Worm (Caenorhabditis elegans) whole organism, young adult: ENCODE data around the gene vps-16.

Source experiments
- B0019.2 ChIP-seq: fragments of 200-800 bp; sonication (Bioruptor generic); conservative IDR thresholded peaks from 2 replicates; pipeline ENCODE4 v1.3.6; 2022; ENCODE audit warnings: missing genetic modification reagents, missing genetic modification characterization, missing compliant biosample characterization
- C06A6.2 ChIP-seq: fragments of 200-800 bp; sonication (Bioruptor generic); conservative IDR thresholded peaks from 2 replicates; pipeline ENCODE4 v1.3.6; 2022; ENCODE audit warnings: missing genetic modification characterization, missing compliant biosample characterization
- K12H6.12 ChIP-seq: fragments of 200-800 bp; sonication (Bioruptor generic); optimal IDR thresholded peaks from 2 replicates; lab custom pipeline; 2018; ENCODE audit warnings: mild to moderate bottlenecking, missing genetic modification characterization, missing compliant biosample characterization
- Y56A3A.18 ChIP-seq: fragments of 200-800 bp; sonication (Bioruptor generic); IDR thresholded peaks from 2 replicates; pipeline ENCODE4 v1.3.6; 2022; ENCODE audit warnings: missing genetic modification reagents, missing genetic modification characterization, missing compliant biosample characterization
- Y67H2A.10 ChIP-seq: fragments of 200-800 bp; sonication (Bioruptor generic); conservative IDR thresholded peaks from 2 replicates; pipeline ENCODE4 v1.3.6; 2022; ENCODE audit warnings: missing genetic modification reagents, missing genetic modification characterization, missing compliant biosample characterization
- aptf-2 ChIP-seq: fragments of 200-800 bp; sonication (Bioruptor generic); conservative IDR thresholded peaks from 2 replicates; pipeline ENCODE4 v1.3.6; 2022; ENCODE audit warnings: missing genetic modification reagents, missing genetic modification characterization, missing compliant biosample characterization
- aptf-3 ChIP-seq: fragments of 200-800 bp; sonication (Bioruptor generic); IDR thresholded peaks from 2 replicates; pipeline ENCODE4 v1.3.6; 2022; ENCODE audit warnings: missing genetic modification characterization, missing compliant biosample characterization
- atf-7 ChIP-seq: sonication (generic microtip); optimal IDR thresholded peaks from 2 replicates; lab custom pipeline; 2017; ENCODE audit warnings: mild to moderate bottlenecking, missing genetic modification characterization, missing compliant biosample characterization
- athp-1 ChIP-seq: sonication (generic microtip); optimal IDR thresholded peaks from 2 replicates; lab custom pipeline; 2017; ENCODE audit warnings: mild to moderate bottlenecking, missing genetic modification characterization, missing compliant biosample characterization
- attf-5 ChIP-seq: fragments of 200-800 bp; sonication (Bioruptor generic); optimal IDR thresholded peaks from 2 replicates; lab custom pipeline; 2018; ENCODE audit warnings: mild to moderate bottlenecking, missing genetic modification characterization, missing compliant biosample characterization
- attf-6 ChIP-seq: fragments of 200-800 bp; sonication (Bioruptor generic); IDR thresholded peaks from 2 replicates; pipeline ENCODE4 v1.3.6; 2022; ENCODE audit warnings: missing genetic modification reagents, missing genetic modification characterization, missing compliant biosample characterization
- cebp-1 ChIP-seq, 2 experiments: fragments of 200-800 bp in 1 of 2; sonication (Bioruptor generic) in 1 of 2; sonication (generic microtip) in 1 of 2; IDR thresholded peaks in 1 of 2; optimal IDR thresholded peaks in 1 of 2; 2 replicates each; pipeline versions ENCODE4 v1.3.6 to Lab custom; 2017 to 2022; ENCODE audit warnings: missing compliant biosample characterization in 2 of 2, missing genetic modification characterization in 2 of 2, mild to moderate bottlenecking in 1 of 2, missing genetic modification reagents in 1 of 2, moderate library complexity in 1 of 2
- cebp-2 ChIP-seq: fragments of 200-800 bp; sonication (Bioruptor generic); IDR thresholded peaks from 2 replicates; pipeline ENCODE4 v1.3.6; 2022; ENCODE audit warnings: missing genetic modification characterization, missing compliant biosample characterization
- ceh-27 ChIP-seq: fragments of 200-800 bp; sonication (Bioruptor generic); optimal IDR thresholded peaks from 2 replicates; lab custom pipeline; 2018; ENCODE audit warnings: mild to moderate bottlenecking, missing genetic modification characterization, moderate library complexity, missing compliant biosample characterization
- ceh-79 ChIP-seq: sonication (generic microtip); optimal IDR thresholded peaks from 2 replicates; lab custom pipeline; 2017; ENCODE audit warnings: mild to moderate bottlenecking, missing genetic modification characterization, missing compliant biosample characterization
- dox-1 ChIP-seq: fragments of 200-800 bp; sonication (Bioruptor generic); IDR thresholded peaks from 2 replicates; pipeline ENCODE4 v1.3.6; 2022; ENCODE audit warnings: missing genetic modification reagents, missing genetic modification characterization, missing compliant biosample characterization
- dpl-1 ChIP-seq: fragments of 150-350 bp; optimal IDR thresholded peaks from 2 replicates; lab custom pipeline; 2014; ENCODE audit warnings: missing biosample characterization, missing genetic modification reagents, missing genetic modification characterization
- efl-1 ChIP-seq: fragments of 150-350 bp; optimal IDR thresholded peaks from 2 replicates; lab custom pipeline; 2014; ENCODE audit warnings: missing biosample characterization, missing genetic modification reagents, missing genetic modification characterization
- egl-44 ChIP-seq: fragments of 200-800 bp; sonication (Bioruptor generic); IDR thresholded peaks from 2 replicates; pipeline ENCODE4 v1.3.6; 2022; ENCODE audit warnings: missing genetic modification reagents, missing genetic modification characterization, missing compliant biosample characterization
- ets-4 ChIP-seq: fragments of 200-800 bp; sonication (Bioruptor generic); optimal IDR thresholded peaks from 2 replicates; lab custom pipeline; 2018; ENCODE audit warnings: mild to moderate bottlenecking, missing genetic modification characterization, missing compliant biosample characterization
- hlh-12 ChIP-seq: sonication (generic microtip); optimal IDR thresholded peaks from 2 replicates; lab custom pipeline; 2016; ENCODE audit warnings: missing genetic modification characterization, missing compliant biosample characterization
- hlh-26 ChIP-seq: fragments of 200-800 bp; sonication (Bioruptor generic); conservative IDR thresholded peaks from 2 replicates; pipeline ENCODE4 v1.3.6; 2022; ENCODE audit warnings: missing genetic modification reagents, missing genetic modification characterization, missing compliant biosample characterization
- hmg-1.2 ChIP-seq: fragments of 200-800 bp; sonication (Bioruptor generic); IDR thresholded peaks from 2 replicates; pipeline ENCODE4 v1.3.6; 2022; ENCODE audit warnings: missing genetic modification reagents, missing genetic modification characterization, missing compliant biosample characterization
- hmg-20 ChIP-seq: fragments of 200-800 bp; sonication (Bioruptor generic); IDR thresholded peaks from 2 replicates; pipeline ENCODE4 v1.3.6; 2022; ENCODE audit warnings: missing genetic modification reagents, missing genetic modification characterization, missing compliant biosample characterization
- lag-1 ChIP-seq: fragments of 200-800 bp; sonication (Bioruptor generic); IDR thresholded peaks from 2 replicates; pipeline ENCODE4 v1.3.6; 2022; ENCODE audit warnings: missing genetic modification reagents, missing genetic modification characterization, missing compliant biosample characterization
- let-526 ChIP-seq: fragments of 200-800 bp; sonication (Bioruptor generic); IDR thresholded peaks from 2 replicates; pipeline ENCODE4 v1.3.6; 2022; ENCODE audit warnings: missing genetic modification reagents, missing genetic modification characterization, missing compliant biosample characterization
- lin-26 ChIP-seq: fragments of 200-800 bp; sonication (Bioruptor generic); IDR thresholded peaks from 2 replicates; pipeline ENCODE4 v1.3.6; 2022; ENCODE audit warnings: missing genetic modification reagents, missing genetic modification characterization, missing compliant biosample characterization
- lin-40 ChIP-seq: sonication (generic microtip); optimal IDR thresholded peaks from 2 replicates; lab custom pipeline; 2016; ENCODE audit warnings: missing genetic modification characterization, mild to moderate bottlenecking, missing compliant biosample characterization, missing genotype, missing genetic modification reagents
- lin-54 ChIP-seq: fragments of 200-800 bp; sonication (Bioruptor generic); optimal IDR thresholded peaks from 2 replicates; lab custom pipeline; 2018; ENCODE audit warnings: mild to moderate bottlenecking, missing genetic modification characterization, missing compliant biosample characterization
- lsl-1 ChIP-seq: fragments of 200-800 bp; sonication (Bioruptor generic); optimal IDR thresholded peaks from 2 replicates; lab custom pipeline; 2018; ENCODE audit warnings: mild to moderate bottlenecking, missing genetic modification characterization, moderate library complexity, missing compliant biosample characterization
- madf-10 ChIP-seq: sonication (generic microtip); optimal IDR thresholded peaks from 2 replicates; lab custom pipeline; 2016; ENCODE audit warnings: mild to moderate bottlenecking, missing genetic modification characterization, missing compliant biosample characterization
- madf-6 ChIP-seq: fragments of 200-800 bp; sonication (Bioruptor generic); IDR thresholded peaks from 2 replicates; pipeline ENCODE4 v1.3.6; 2022; ENCODE audit warnings: missing genetic modification reagents, missing genetic modification characterization, missing compliant biosample characterization
- mes-4 ChIP-seq: sonication (generic microtip); optimal IDR thresholded peaks from 2 replicates; lab custom pipeline; 2016; ENCODE audit warnings: missing genotype, missing genetic modification characterization, missing compliant biosample characterization
- nfya-2 ChIP-seq: fragments of 200-800 bp; sonication (Bioruptor generic); IDR thresholded peaks from 2 replicates; pipeline ENCODE4 v1.3.6; 2022; ENCODE audit warnings: missing genetic modification reagents, missing genetic modification characterization, missing compliant biosample characterization
- nfyb-1 ChIP-seq: fragments of 200-800 bp; sonication (Bioruptor generic); IDR thresholded peaks from 2 replicates; pipeline ENCODE4 v1.3.6; 2022; ENCODE audit warnings: missing genetic modification reagents, missing genetic modification characterization, missing compliant biosample characterization
- nhr-27 ChIP-seq: fragments of 200-800 bp; sonication (Bioruptor generic); optimal IDR thresholded peaks from 2 replicates; lab custom pipeline; 2018; ENCODE audit warnings: mild to moderate bottlenecking, missing genetic modification characterization, moderate library complexity, missing compliant biosample characterization
- nhr-80 ChIP-seq: sonication (generic microtip); optimal IDR thresholded peaks from 2 replicates; lab custom pipeline; 2016; ENCODE audit warnings: missing genetic modification characterization, missing compliant biosample characterization
- repo-1 ChIP-seq: sonication (generic microtip); optimal IDR thresholded peaks from 2 replicates; lab custom pipeline; 2017; ENCODE audit warnings: mild to moderate bottlenecking, missing genetic modification characterization, missing compliant biosample characterization
- sea-2 ChIP-seq: fragments of 200-800 bp; sonication (Bioruptor generic); IDR thresholded peaks from 2 replicates; pipeline ENCODE4 v1.3.6; 2022; ENCODE audit warnings: missing genetic modification characterization, missing compliant biosample characterization
- snpc-1.1 ChIP-seq: sonication (generic microtip); optimal IDR thresholded peaks from 2 replicates; lab custom pipeline; 2017; ENCODE audit warnings: missing genetic modification characterization, mild to moderate bottlenecking, missing compliant biosample characterization, antibody characterized with exemption, moderate library complexity, missing genotype, missing genetic modification reagents; ENCODE audit not compliant: insufficient read depth
- snpc-1.3 ChIP-seq: sonication (generic microtip); optimal IDR thresholded peaks from 2 replicates; lab custom pipeline; 2017; ENCODE audit warnings: missing genetic modification characterization, mild to moderate bottlenecking, missing compliant biosample characterization, antibody characterized with exemption, moderate library complexity, missing genotype, missing genetic modification reagents; ENCODE audit not compliant: insufficient read depth
- snpc-3.4 ChIP-seq: sonication (generic microtip); optimal IDR thresholded peaks from 2 replicates; lab custom pipeline; 2017; ENCODE audit warnings: missing genetic modification characterization, mild to moderate bottlenecking, missing compliant biosample characterization, antibody characterized with exemption, moderate library complexity, missing genotype, missing genetic modification reagents
- snpc-4 ChIP-seq, 5 experiments: fragments of 150-350 bp in 1 of 5; sonication (generic microtip) in 4 of 5; optimal IDR thresholded peaks; 2 replicates each; lab custom pipeline; 2014 to 2018; ENCODE audit warnings: missing genetic modification characterization in 5 of 5, missing biosample characterization in 3 of 5, antibody characterized with exemption in 2 of 5, mild to moderate bottlenecking in 2 of 5, missing compliant biosample characterization in 2 of 5, missing genotype in 2 of 5, moderate library complexity in 2 of 5, missing genetic modification reagents in 1 of 5
- somi-1 ChIP-seq: fragments of 200-800 bp; sonication (Bioruptor generic); optimal IDR thresholded peaks from 2 replicates; lab custom pipeline; 2018; ENCODE audit warnings: mild to moderate bottlenecking, missing genetic modification characterization, missing compliant biosample characterization
- tbx-9 ChIP-seq: sonication (generic microtip); optimal IDR thresholded peaks from 2 replicates; lab custom pipeline; 2016; ENCODE audit warnings: borderline replicate concordance, missing genetic modification characterization, inconsistent platforms, missing compliant biosample characterization
- ztf-6 ChIP-seq: fragments of 200-800 bp; sonication (Bioruptor generic); IDR thresholded peaks from 2 replicates; pipeline ENCODE4 v1.3.6; 2022; ENCODE audit warnings: missing genetic modification reagents, missing genetic modification characterization, missing compliant biosample characterization

vps-16 gene

DNA sequence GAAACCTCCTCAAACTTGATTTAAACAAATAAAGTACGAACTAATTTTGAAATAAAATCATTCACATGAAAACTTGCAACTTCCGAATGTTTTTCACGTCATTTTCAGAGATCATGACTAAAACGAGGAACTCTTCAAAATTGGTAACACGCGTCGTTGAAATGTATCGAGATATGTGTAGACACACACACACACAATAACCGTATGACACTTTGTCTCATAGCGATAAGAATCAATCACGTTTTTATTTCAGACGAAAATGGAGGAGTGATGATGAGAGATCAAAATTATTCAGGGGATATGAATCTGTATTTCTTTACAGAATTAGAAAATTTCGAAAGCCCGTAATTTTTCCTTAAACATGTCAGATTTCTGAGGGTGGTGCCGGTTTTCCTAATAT is 10.3 kb upstream of the vps-16 start:
- no peak for TF ChIP-seq lag-1
- no peak for TF ChIP-seq cebp-1 (GFP tag; IDR thresholded peaks at IDR 0.05; lab: Robert Waterston, UW)
- peak; percentile 35 for TF ChIP-seq cebp-1 (tag; optimal IDR thresholded peaks at IDR 0.05; lab: Kevin White, UChicago)
- no peak for TF ChIP-seq egl-44 (GFP tag; lab: Robert Waterston, UW)
- no peak for TF ChIP-seq aptf-3 (GFP tag; lab: Robert Waterston, UW)
- peak; percentile 6 for TF ChIP-seq attf-5 (GFP tag; lab: Kevin White, UChicago)
- no peak for TF ChIP-seq athp-1 (tag; lab: Kevin White, UChicago)
- no peak for TF ChIP-seq C06A6.2
- TF ChIP-seq mes-4 (tag; lab: Kevin White, UChicago), result no peak
- no peak for TF ChIP-seq ets-4 (GFP tag; lab: Kevin White, UChicago)
- no peak for TF ChIP-seq tbx-9 (tag; lab: Kevin White, UChicago)
- no peak for TF ChIP-seq lsl-1
- TF ChIP-seq dox-1 (GFP tag; lab: Robert Waterston, UW), result no peak
- no peak for TF ChIP-seq hlh-12 (tag; lab: Kevin White, UChicago)
- no peak for TF ChIP-seq ztf-6 (GFP tag; lab: Robert Waterston, UW)
- TF ChIP-seq nfyb-1 (GFP tag; lab: Robert Waterston, UW), result no peak
- TF ChIP-seq ceh-79, result no peak
- no peak for TF ChIP-seq B0019.2 (GFP tag; lab: Robert Waterston, UW)
- peak; percentile 17 for TF ChIP-seq atf-7 (tag; lab: Kevin White, UChicago)
- no peak for TF ChIP-seq sea-2 (GFP tag; lab: Robert Waterston, UW)
- TF ChIP-seq snpc-1.3, result no peak
- no peak for TF ChIP-seq lin-40
- no peak for TF ChIP-seq ceh-27
- no peak for TF ChIP-seq hmg-1.2 (GFP tag; lab: Robert Waterston, UW)
- TF ChIP-seq snpc-1.1, result no peak
- TF ChIP-seq hlh-26 (GFP tag; lab: Robert Waterston, UW), result no peak
- TF ChIP-seq nfya-2 (GFP tag; lab: Robert Waterston, UW), result no peak
- TF ChIP-seq snpc-3.4 (tag; lab: Kevin White, UChicago), result no peak
- no peak for TF ChIP-seq K12H6.12 (tag; lab: Kevin White, UChicago)
- peak; percentile 20 for TF ChIP-seq nhr-80 (tag; lab: Kevin White, UChicago)
- TF ChIP-seq repo-1 (tag; lab: Kevin White, UChicago), result no peak
- TF ChIP-seq, all 124 proteins: peak for 4

DNA sequence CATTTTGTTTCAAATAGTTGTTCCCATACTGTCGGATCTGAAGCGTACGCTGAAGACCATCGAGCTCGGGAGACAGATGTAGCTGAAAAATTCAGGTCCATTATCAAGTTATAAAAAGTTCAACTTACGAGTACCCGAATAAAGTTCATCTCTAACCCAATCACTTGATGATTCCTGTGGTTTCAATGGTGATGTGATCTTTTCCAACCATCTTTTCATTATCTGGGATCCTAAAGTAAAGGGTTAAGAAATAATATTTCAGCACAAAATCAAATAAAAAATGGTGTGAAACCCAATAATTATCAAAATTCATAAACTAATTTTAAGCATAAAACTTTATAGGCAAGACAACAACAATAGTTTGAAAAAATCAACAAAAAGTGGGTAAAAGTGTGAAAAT is 5.8 kb upstream of the vps-16 start, which contains the start of gene C05D11.8:
Gene C05D11.8 (minus strand): TSS at position 101 of the 400 bp plus-strand sequence.
- TF ChIP-seq madf-10 (tag; lab: Kevin White, UChicago) (no peak), aptf-2 (no peak), dpl-1 (no peak), nhr-27 (no peak), aptf-3 (GFP tag; lab: Robert Waterston, UW) (no peak), Y67H2A.10 (GFP tag; lab: Robert Waterston, UW) (no peak)

DNA sequence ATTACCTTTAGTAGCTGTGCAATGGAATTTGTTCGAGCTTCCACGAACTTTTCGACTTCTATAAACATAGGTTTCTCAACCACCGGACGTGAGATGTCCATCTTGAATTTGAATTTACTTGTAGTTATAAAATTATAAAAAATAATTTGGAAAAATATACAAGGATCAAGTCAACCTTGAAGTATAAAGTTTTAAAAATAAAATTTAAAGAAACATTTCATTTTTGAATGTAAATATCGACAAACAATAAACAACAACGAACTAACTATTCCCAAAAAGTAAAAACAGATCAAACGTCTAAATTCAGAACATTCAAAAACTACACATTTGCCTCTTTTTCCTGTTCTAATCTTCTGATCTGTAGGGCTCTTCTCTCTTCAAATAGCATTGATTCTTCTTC is 2.2 kb upstream of the vps-16 start, which contains the start of gene popl-1:
Gene popl-1 (minus strand): TSS at position 101 of the 400 bp plus-strand sequence.
- TF ChIP-seq madf-6 (GFP tag; lab: Robert Waterston, UW), result no peak
- TF ChIP-seq hmg-20, result no peak
- TF ChIP-seq snpc-1.1, result no peak
- TF ChIP-seq cebp-2, result no peak
- no peak for TF ChIP-seq let-526 (GFP tag; lab: Robert Waterston, UW)
- no peak for TF ChIP-seq egl-44 (GFP tag; lab: Robert Waterston, UW)
- TF ChIP-seq somi-1, result no peak
- no peak for TF ChIP-seq ceh-27
- no peak for TF ChIP-seq lin-54
- TF ChIP-seq Y56A3A.18 (GFP tag; lab: Robert Waterston, UW), result no peak
- TF ChIP-seq lin-26 (GFP tag; lab: Robert Waterston, UW), result no peak
- TF ChIP-seq lin-40, result no peak
- no peak for TF ChIP-seq efl-1 (GFP tag; lab: Kevin White, UChicago)
- no peak for TF ChIP-seq attf-6 (GFP tag; lab: Robert Waterston, UW)
- TF ChIP-seq ets-4 (GFP tag; lab: Kevin White, UChicago), result no peak
- no peak for TF ChIP-seq snpc-4 (GFP tag; optimal IDR thresholded peaks at IDR 0.05; lab: Kevin White, UChicago)
- no peak for TF ChIP-seq snpc-4 (tag; optimal IDR thresholded peaks at IDR 0.05; lab: Kevin White, UChicago)
